Worm (Caenorhabditis elegans): ENCODE measurements around the gene ZK666.14.

ZK666.14 gene

DNA sequence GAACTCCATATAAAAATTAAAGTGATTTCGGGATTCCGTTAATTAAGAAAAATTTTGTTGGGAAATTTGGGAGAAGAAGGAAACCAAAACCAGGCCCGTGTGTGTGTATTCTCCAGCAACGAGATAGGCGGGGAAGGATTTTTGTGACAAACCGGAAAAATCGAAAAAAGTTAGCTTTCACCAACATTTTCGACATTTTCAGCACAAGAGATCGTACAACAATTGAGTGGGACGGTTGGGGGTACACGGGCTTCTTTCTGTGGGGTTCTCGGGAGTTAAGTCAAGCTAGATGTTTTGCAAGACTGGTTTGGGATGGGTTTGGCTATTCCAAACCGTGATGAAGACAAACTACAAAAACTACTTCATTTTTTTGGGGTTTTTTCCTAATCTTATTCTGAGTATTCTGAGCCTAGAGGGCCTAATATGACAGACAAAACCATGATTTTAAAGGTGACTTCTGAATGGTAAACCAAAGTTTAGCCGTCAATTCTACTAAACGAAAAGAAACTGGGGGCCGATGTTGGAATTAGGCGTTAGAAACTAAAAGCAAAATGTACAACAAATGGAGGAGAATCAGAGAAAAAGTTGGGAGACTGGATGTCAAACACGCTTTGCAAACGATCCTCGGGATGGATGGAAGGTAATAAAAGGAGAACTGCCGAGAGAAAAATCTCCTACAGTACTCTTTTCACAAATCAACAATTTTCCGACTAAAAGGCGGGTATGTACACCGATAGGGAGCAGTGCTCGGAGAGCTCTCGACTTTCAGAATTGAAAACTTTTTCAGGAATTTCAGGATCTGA, 48.3 kb downstream of the ZK666.14 start (continued):
- TF ChIP-seq hsf-1 (GFP tag; IDR thresholded peaks at IDR 0.05): peak; percentile 57
- TF ChIP-seq attf-5 (GFP tag; optimal IDR thresholded peaks at IDR 0.05): peak; percentile 23
- TF ChIP-seq repo-1 (tag; optimal IDR thresholded peaks at IDR 0.05): no peak
- TF ChIP-seq snpc-1.3 (tag; optimal IDR thresholded peaks at IDR 0.05; ENCODE audit: insufficient read depth): no peak
- TF ChIP-seq F52B5.7 (tag; optimal IDR thresholded peaks at IDR 0.05): peak; percentile 90
- TF ChIP-seq lin-54 (GFP tag; optimal IDR thresholded peaks at IDR 0.05): peak; percentile 4
- peak; percentile 26 for TF ChIP-seq chd-7 (tag; optimal IDR thresholded peaks at IDR 0.05)
- TF ChIP-seq ceh-40 (GFP tag; IDR thresholded peaks at IDR 0.05): peak; percentile 48; the same call in 1 of the 2 replicates
- no peak for TF ChIP-seq nhr-179 (tag; optimal IDR thresholded peaks at IDR 0.05)
- peak; percentile 58; the same call in 1 of the 2 replicates for TF ChIP-seq ztf-28 (GFP tag; IDR thresholded peaks at IDR 0.05)
- TF ChIP-seq mcd-1 (GFP tag; IDR thresholded peaks at IDR 0.05): peak; percentile 38; the same call in 1 of the 2 replicates
- TF ChIP-seq egl-44 (GFP tag; IDR thresholded peaks at IDR 0.05): peak; percentile 19; the same call in 1 of the 2 replicates
- TF ChIP-seq Y95B8A.8 (GFP tag; IDR thresholded peaks at IDR 0.05): peak; percentile 16; the same call in 1 of the 2 replicates
- peak; percentile 48 for TF ChIP-seq ekl-4 (GFP tag; IDR thresholded peaks at IDR 0.05)
- TF ChIP-seq B0336.3 (GFP tag; IDR thresholded peaks at IDR 0.05): peak; percentile 48
- peak; percentile 48; the same call in 1 of the 2 replicates for TF ChIP-seq madf-6 (GFP tag; IDR thresholded peaks at IDR 0.05)
- no peak for TF ChIP-seq nhr-90 (tag; optimal IDR thresholded peaks at IDR 0.05)
- no peak for TF ChIP-seq F23B12.7 (tag; optimal IDR thresholded peaks at IDR 0.05; ENCODE audit: insufficient read depth)
- TF ChIP-seq athp-1 (tag; optimal IDR thresholded peaks at IDR 0.05): peak; percentile 57
- peak; percentile 30 for TF ChIP-seq ZK185.1 (tag; optimal IDR thresholded peaks at IDR 0.05; ENCODE audit: poor library complexity, severe bottlenecking)
- TF ChIP-seq Y67H2A.10 (GFP tag; conservative IDR thresholded peaks at IDR 0.05): peak; percentile 6
- TF ChIP-seq hlh-26 (GFP tag; conservative IDR thresholded peaks at IDR 0.05): no peak
- no peak for TF ChIP-seq K12H6.12 (tag; optimal IDR thresholded peaks at IDR 0.05)
- TF ChIP-seq Y53F4B.3 (GFP tag; IDR thresholded peaks at IDR 0.05): peak; percentile 3; the same call in 1 of the 2 replicates
- no peak for TF ChIP-seq ets-4 (GFP tag; optimal IDR thresholded peaks at IDR 0.05)
- TF ChIP-seq madf-3 (GFP tag; IDR thresholded peaks at IDR 0.05): peak; percentile 18; the same call in 1 of the 2 replicates
- TF ChIP-seq zim-3 (tag; optimal IDR thresholded peaks at IDR 0.05): peak; percentile 70
- TF ChIP-seq lin-26 (GFP tag; IDR thresholded peaks at IDR 0.05): peak; percentile 68
- no peak for TF ChIP-seq nfya-2 (GFP tag; IDR thresholded peaks at IDR 0.05)

DNA sequence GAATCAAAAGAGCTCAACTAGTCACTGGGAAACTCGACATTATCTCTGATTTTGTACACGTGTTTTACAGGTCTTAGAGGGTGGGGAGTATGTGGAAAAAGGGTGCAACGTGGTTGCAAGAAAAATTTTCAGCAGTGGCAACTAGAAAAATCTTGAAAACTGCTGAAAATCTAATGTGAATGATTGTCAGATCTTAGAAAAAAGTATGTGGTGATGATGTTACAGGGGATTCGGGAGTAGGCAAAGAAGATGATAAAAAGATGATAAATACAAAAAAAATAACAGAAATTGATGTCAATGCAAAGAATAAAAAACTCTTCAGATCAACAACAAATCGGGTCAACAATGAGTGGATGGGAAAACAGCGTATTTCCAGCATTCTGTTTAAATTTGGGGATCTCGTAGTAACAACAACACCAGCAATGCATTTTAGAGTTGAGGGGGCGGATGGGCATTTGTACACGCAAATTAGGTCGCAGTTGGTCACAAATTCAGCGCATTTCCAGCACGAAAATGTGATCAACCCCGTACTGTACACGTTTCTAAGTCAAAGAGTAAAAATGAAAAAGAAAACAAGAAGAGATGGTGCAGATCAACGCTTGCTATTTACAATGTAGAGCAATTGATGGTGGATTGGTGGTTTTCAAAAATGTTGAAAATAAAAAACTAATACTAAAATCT, 49.0 kb downstream of the ZK666.14 start:
- no peak for TF ChIP-seq madf-10 (tag; optimal IDR thresholded peaks at IDR 0.05)
- peak; percentile 27; the same call in 1 of the 2 replicates for TF ChIP-seq ztf-25 (GFP tag; IDR thresholded peaks at IDR 0.05)
- TF ChIP-seq nfya-2 (GFP tag; IDR thresholded peaks at IDR 0.05): no peak
- 0 out of 2 replicates have a peak, but pooled peaks have one; percentile 19 for TF ChIP-seq rcor-1 (GFP tag; IDR thresholded peaks at IDR 0.05)
- peak; percentile 40; the same call in 1 of the 2 replicates for TF ChIP-seq egl-44 (GFP tag; IDR thresholded peaks at IDR 0.05)
- peak; percentile 54; the same call in 1 of the 2 replicates for TF ChIP-seq sea-2 (GFP tag; IDR thresholded peaks at IDR 0.05)
- TF ChIP-seq dox-1 (GFP tag; IDR thresholded peaks at IDR 0.05): peak; percentile 38; the same call in 1 of the 2 replicates
- peak; percentile 66 for TF ChIP-seq zim-3 (tag; optimal IDR thresholded peaks at IDR 0.05)
- TF ChIP-seq ama-1 (optimal IDR thresholded peaks at IDR 0.05): peak; percentile 44
- no peak for TF ChIP-seq ama-1 (GFP tag; optimal IDR thresholded peaks at IDR 0.05)
- TF ChIP-seq cebp-1 (GFP tag; IDR thresholded peaks at IDR 0.05): peak; percentile 65
- peak; percentile 49 for TF ChIP-seq cebp-1 (tag; optimal IDR thresholded peaks at IDR 0.05)
- 0 out of 2 replicates have a peak, but pooled peaks have one; percentile 60 for TF ChIP-seq F37B4.10 (GFP tag; IDR thresholded peaks at IDR 0.05)
- TF ChIP-seq hsf-1 (GFP tag; IDR thresholded peaks at IDR 0.05): peak; percentile 29; the same call in 1 of the 2 replicates
- peak; percentile 39; the same call in 1 of the 2 replicates for TF ChIP-seq attf-3 (GFP tag; conservative IDR thresholded peaks at IDR 0.05)
- peak; percentile 60 for TF ChIP-seq F52B5.7 (tag; optimal IDR thresholded peaks at IDR 0.05)
- 0 out of 2 replicates have a peak, but pooled peaks have one; percentile 73 for TF ChIP-seq cebp-2 (GFP tag; IDR thresholded peaks at IDR 0.05)
- peak; percentile 27; the same call in 1 of the 2 replicates for TF ChIP-seq madf-6 (GFP tag; IDR thresholded peaks at IDR 0.05)
- no peak for TF ChIP-seq mes-4 (tag; optimal IDR thresholded peaks at IDR 0.05)
- peak; percentile 36 for TF ChIP-seq ZK185.1 (tag; optimal IDR thresholded peaks at IDR 0.05; ENCODE audit: poor library complexity, severe bottlenecking)
- TF ChIP-seq snpc-1.3 (tag; optimal IDR thresholded peaks at IDR 0.05; ENCODE audit: insufficient read depth): peak; percentile 25
- 0 out of 2 replicates have a peak, but pooled peaks have one; percentile 58 for TF ChIP-seq hlh-26 (GFP tag; conservative IDR thresholded peaks at IDR 0.05)
- TF ChIP-seq F57C9.4 (tag; optimal IDR thresholded peaks at IDR 0.05): peak; percentile 66
- peak; percentile 39 for TF ChIP-seq ztf-26 (tag; optimal IDR thresholded peaks at IDR 0.05)

Data from whole organism, young adult.